Fruit fly (Drosophila melanogaster): Measurements from ENCODE around the gene Srg3.

- peak; percentile 100 for TF ChIP-seq dmrt93B (GFP tag; optimal IDR thresholded peaks at IDR 0.05)
- TF ChIP-seq N (GFP tag; optimal IDR thresholded peaks at IDR 0.05) = no peak
- TF ChIP-seq Abd-B (GFP tag; optimal IDR thresholded peaks at IDR 0.05) = no peak
- peak; percentile 99 for TF ChIP-seq br (GFP tag; optimal IDR thresholded peaks at IDR 0.05)
- TF ChIP-seq usp (GFP tag; optimal IDR thresholded peaks at IDR 0.05) = peak; percentile 11
- TF ChIP-seq lola (GFP tag; optimal IDR thresholded peaks at IDR 0.05) = no peak
- peak; percentile 98 for TF ChIP-seq Sp1 (GFP tag; optimal IDR thresholded peaks at IDR 0.05)
These were observed 16.3 kb upstream of the Srg3 start, which contains the start of the genes Atat and Shc for dm6 chr3L:9426656-9427294.

Data from whole organism, wandering third instar larva.